Fruit fly (Drosophila melanogaster): ENCODE results near the gene CG14567.
A peak's percentile ranks its signal among the peaks of the same experiment; 100 is the strongest.

CG14567 gene

dm6 chr3L:21738175-21739016 lies at the start of gene CG14567:
Gene CG14567 (minus strand): TSS chr3L:21738430.
- TF ChIP-seq CG33017 (tag; optimal IDR thresholded peaks at IDR 0.05), result peak; percentile 28
- TF ChIP-seq Hr96 (GFP tag; optimal IDR thresholded peaks at IDR 0.05), result no peak
- TF ChIP-seq CG7101 (tag; optimal IDR thresholded peaks at IDR 0.05), result peak; percentile 5
- no peak for TF ChIP-seq toe (GFP tag; optimal IDR thresholded peaks at IDR 0.05)

DNA sequence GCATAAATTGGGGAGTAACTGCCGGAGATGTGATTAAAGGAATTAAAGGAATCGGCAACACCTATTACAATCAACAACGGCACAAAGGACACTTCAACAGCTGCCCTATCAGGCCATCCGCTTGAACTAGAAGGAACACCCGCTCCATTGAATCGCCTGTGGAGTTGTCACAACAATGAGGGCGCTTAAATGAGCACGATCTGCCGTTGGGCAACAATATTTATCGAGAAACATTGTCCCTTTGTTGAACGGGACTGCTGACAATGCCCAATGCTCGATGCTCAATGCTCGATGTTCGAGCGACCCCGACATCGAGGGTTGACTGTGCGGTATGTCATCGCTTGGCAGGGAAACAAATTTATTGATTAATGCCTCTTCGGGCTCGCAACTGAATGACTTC lies 49.7 kb upstream of the CG14567 start:
- no peak for TF ChIP-seq pad (GFP tag; optimal IDR thresholded peaks at IDR 0.05)
- no peak for TF ChIP-seq CG7101 (tag; optimal IDR thresholded peaks at IDR 0.05)
- no peak for TF ChIP-seq CG12768 (GFP tag; optimal IDR thresholded peaks at IDR 0.05)
- no peak for TF ChIP-seq CG33017 (tag; optimal IDR thresholded peaks at IDR 0.05)
- no peak for TF ChIP-seq toe (GFP tag; optimal IDR thresholded peaks at IDR 0.05)

DNA sequence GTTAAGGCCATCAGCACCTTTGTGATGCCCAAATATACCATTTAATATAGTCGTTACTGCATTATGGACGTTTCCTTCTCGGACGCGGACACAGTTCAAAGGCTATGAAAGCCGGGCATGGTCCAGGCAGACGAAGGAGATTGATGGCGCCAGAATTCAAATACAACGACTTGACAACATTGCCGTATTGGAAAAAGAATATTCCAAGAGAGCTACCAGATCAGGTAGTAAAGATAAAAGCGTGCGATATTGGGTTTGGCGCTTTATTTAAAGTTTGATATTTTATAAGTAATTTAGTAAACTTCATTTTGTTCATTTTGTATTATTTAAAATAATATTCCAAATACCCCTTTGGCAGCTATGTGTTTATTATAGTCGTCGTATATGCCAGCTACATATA lies 35.6 kb upstream of the CG14567 start:
- no peak for TF ChIP-seq Hr96 (GFP tag; optimal IDR thresholded peaks at IDR 0.05)
- peak; percentile 32 for TF ChIP-seq kay (GFP tag; ENCODE audit: borderline replicate concordance)
- TF ChIP-seq CG14711 (tag; optimal IDR thresholded peaks at IDR 0.05), result no peak
- TF ChIP-seq Mnt (GFP tag; optimal IDR thresholded peaks at IDR 0.05), result no peak
- TF ChIP-seq Clk (GFP tag; optimal IDR thresholded peaks at IDR 0.05), result no peak
- TF ChIP-seq CG11617 (GFP tag; optimal IDR thresholded peaks at IDR 0.05), result no peak

- TF ChIP-seq CG14711 (tag; optimal IDR thresholded peaks at IDR 0.05) (no peak), kay (GFP tag; ENCODE audit: borderline replicate concordance) (peak; percentile 23), CG11617 (GFP tag; optimal IDR thresholded peaks at IDR 0.05) (no peak)
These were observed 32.1 kb upstream of the CG14567 start, which contains the start of gene Syn1 for dm6 chr3L:21770328-21770727. Gene Syn1 (minus strand): TSS chr3L:21770534.

- TF ChIP-seq Crg-1 (GFP tag; optimal IDR thresholded peaks at IDR 0.05) (no peak), pad (GFP tag; optimal IDR thresholded peaks at IDR 0.05) (no peak), tj (GFP tag; optimal IDR thresholded peaks at IDR 0.05) (no peak), CG7101 (tag; optimal IDR thresholded peaks at IDR 0.05) (no peak), Mnt (GFP tag; optimal IDR thresholded peaks at IDR 0.05) (no peak)
These were observed 31.3 kb upstream of the CG14567 start, which contains the start of gene CG7370 for dm6 chr3L:21769515-21769914. Gene CG7370 (plus strand): TSS chr3L:21769815.

DNA sequence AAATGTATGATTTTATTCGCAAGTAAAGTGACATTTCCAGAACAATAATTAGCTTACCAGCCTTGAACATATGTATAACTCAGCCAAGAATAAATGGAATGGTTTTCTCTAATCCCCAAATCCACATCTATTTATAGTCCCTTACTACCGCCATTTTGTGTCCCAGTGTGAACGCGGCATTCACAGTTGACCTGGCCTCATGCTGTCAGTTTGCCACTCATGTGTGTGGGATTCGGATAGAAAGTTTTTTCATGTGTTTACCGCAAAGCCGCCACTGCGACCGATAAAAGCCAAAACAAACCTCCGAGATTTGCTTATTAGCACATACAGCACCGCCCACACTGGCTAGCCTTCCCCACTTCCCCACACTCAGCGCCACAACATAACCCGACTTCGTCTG lies 27.7 kb upstream of the CG14567 start:
- no peak for TF ChIP-seq CG5204 (GFP tag; optimal IDR thresholded peaks at IDR 0.05)
- no peak for TF ChIP-seq ovo (GFP tag; optimal IDR thresholded peaks at IDR 0.05)
- TF ChIP-seq cnc (optimal IDR thresholded peaks at IDR 0.05), result no peak
- no peak for TF ChIP-seq CG14711 (tag; optimal IDR thresholded peaks at IDR 0.05)
- no peak for TF ChIP-seq CG7101 (tag; optimal IDR thresholded peaks at IDR 0.05)
- TF ChIP-seq CG11617 (GFP tag; optimal IDR thresholded peaks at IDR 0.05), result no peak
- TF ChIP-seq Clk (GFP tag; optimal IDR thresholded peaks at IDR 0.05), result no peak
- TF ChIP-seq pad (GFP tag; optimal IDR thresholded peaks at IDR 0.05), result no peak
- TF ChIP-seq CG1620 (GFP tag; optimal IDR thresholded peaks at IDR 0.05), result no peak
- no peak for TF ChIP-seq kay (GFP tag; ENCODE audit: borderline replicate concordance)

dm6 chr3L:21756857-21757256 lies 18.6 kb upstream of the CG14567 start, which contains the start of gene CG14564:
Gene CG14564 (plus strand): TSS chr3L:21757157.
- no peak for TF ChIP-seq Clk (GFP tag; optimal IDR thresholded peaks at IDR 0.05)
- no peak for TF ChIP-seq pad (GFP tag; optimal IDR thresholded peaks at IDR 0.05)
- no peak for TF ChIP-seq Mnt (GFP tag; optimal IDR thresholded peaks at IDR 0.05)
- no peak for TF ChIP-seq toe (GFP tag; optimal IDR thresholded peaks at IDR 0.05)
- TF ChIP-seq CG7045 (GFP tag; optimal IDR thresholded peaks at IDR 0.05), result no peak

- TF ChIP-seq CG12768 (GFP tag; optimal IDR thresholded peaks at IDR 0.05), result no peak
- no peak for TF ChIP-seq cic (GFP tag; optimal IDR thresholded peaks at IDR 0.05)
- no peak for TF ChIP-seq toe (GFP tag; optimal IDR thresholded peaks at IDR 0.05)
- no peak for TF ChIP-seq CG11617 (GFP tag; optimal IDR thresholded peaks at IDR 0.05)
- no peak for TF ChIP-seq CG7101 (tag; optimal IDR thresholded peaks at IDR 0.05)
These were observed 5.9 kb upstream of the CG14567 start, which contains the start of gene CG14565 for dm6 chr3L:21744169-21744568. Gene CG14565 (minus strand): TSS chr3L:21744269.

DNA sequence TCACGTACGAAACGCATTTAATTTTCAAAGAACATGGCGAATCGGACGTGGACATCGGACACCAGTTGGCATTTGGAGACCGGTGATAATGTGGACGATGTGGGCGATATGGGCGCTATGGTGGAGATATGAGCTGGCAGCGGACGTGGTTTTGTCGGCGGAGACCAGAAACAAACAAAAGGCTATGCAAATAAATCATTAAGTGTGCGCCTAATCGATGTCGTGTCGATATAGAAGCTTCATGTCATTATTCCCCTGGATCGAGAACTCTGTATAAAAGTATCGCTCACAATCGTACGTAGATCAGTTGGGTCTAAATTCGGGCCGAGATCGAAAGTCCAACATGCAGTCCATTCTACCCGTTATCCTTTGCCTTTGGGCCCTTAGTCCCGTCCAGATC lies 3.0 kb upstream of the CG14567 start, which contains the start of gene CG14572:
Gene CG14572, plus strand, starts transcription at position 301 of the 400 bp plus-strand sequence.
- TF ChIP-seq ovo (GFP tag; optimal IDR thresholded peaks at IDR 0.05) (no peak), CG12768 (GFP tag; optimal IDR thresholded peaks at IDR 0.05) (no peak), Mnt (GFP tag; optimal IDR thresholded peaks at IDR 0.05) (no peak), toe (GFP tag; optimal IDR thresholded peaks at IDR 0.05) (no peak), bab1 (GFP tag; optimal IDR thresholded peaks at IDR 0.05) (no peak), cnc (optimal IDR thresholded peaks at IDR 0.05) (no peak), Hr96 (GFP tag; optimal IDR thresholded peaks at IDR 0.05) (no peak), Clk (GFP tag; optimal IDR thresholded peaks at IDR 0.05) (no peak), CG7045 (GFP tag; optimal IDR thresholded peaks at IDR 0.05) (no peak), CG33017 (tag; optimal IDR thresholded peaks at IDR 0.05) (no peak), pad (GFP tag; optimal IDR thresholded peaks at IDR 0.05) (no peak), kay (GFP tag; ENCODE audit: borderline replicate concordance) (no peak), CG5204 (GFP tag; optimal IDR thresholded peaks at IDR 0.05) (no peak), tj (GFP tag; optimal IDR thresholded peaks at IDR 0.05) (no peak), CG11617 (GFP tag; optimal IDR thresholded peaks at IDR 0.05) (no peak), Crg-1 (GFP tag; optimal IDR thresholded peaks at IDR 0.05) (no peak), CG1620 (GFP tag; optimal IDR thresholded peaks at IDR 0.05) (no peak)
